Worm (Caenorhabditis elegans) whole organism, mixed stage, embryonic: ENCODE results near the gene Y61A9LA.3.

Experiments used
- M03D4.4 ChIP-seq: sonication (generic microtip); optimal IDR thresholded peaks from 2 replicates; lab custom pipeline; 2017; ENCODE audit warnings: mild to moderate bottlenecking, missing genetic modification characterization, missing compliant biosample characterization
- bed-3 ChIP-seq: fragments of 200-800 bp; sonication (Bioruptor generic); optimal IDR thresholded peaks from 3 replicates; lab custom pipeline; 2018; ENCODE audit warnings: mild to moderate bottlenecking, missing genetic modification characterization, moderate library complexity, missing compliant biosample characterization
- blmp-1 ChIP-seq: fragments of 150-350 bp; optimal IDR thresholded peaks from 2 replicates; lab custom pipeline; 2014; ENCODE audit warnings: missing biosample characterization, missing genetic modification characterization
- ceh-39 ChIP-seq: fragments of 150-350 bp; optimal IDR thresholded peaks from 2 replicates; lab custom pipeline; 2014; ENCODE audit warnings: missing biosample characterization, missing genetic modification characterization
- ceh-43 ChIP-seq: fragments of 200-800 bp; sonication (Bioruptor generic); optimal IDR thresholded peaks from 2 replicates; lab custom pipeline; 2018; ENCODE audit warnings: mild to moderate bottlenecking, missing genetic modification characterization, moderate library complexity, missing compliant biosample characterization
- ceh-83 ChIP-seq: fragments of 200-800 bp; sonication (Bioruptor generic); optimal IDR thresholded peaks from 2 replicates; lab custom pipeline; 2018; ENCODE audit warnings: mild to moderate bottlenecking, missing genetic modification characterization, missing compliant biosample characterization
- cnd-1 ChIP-seq: fragments of 200-800 bp; sonication (Bioruptor generic); optimal IDR thresholded peaks from 2 replicates; lab custom pipeline; 2018; ENCODE audit warnings: mild to moderate bottlenecking, missing genetic modification characterization, missing compliant biosample characterization
- drap-1 ChIP-seq: fragments of 200-800 bp; sonication (Bioruptor generic); optimal IDR thresholded peaks from 3 replicates; lab custom pipeline; 2018; ENCODE audit warnings: mild to moderate bottlenecking, missing genetic modification characterization, missing compliant biosample characterization
- elt-1 ChIP-seq: sonication (generic microtip); optimal IDR thresholded peaks from 2 replicates; lab custom pipeline; 2017; ENCODE audit warnings: missing genetic modification characterization, mild to moderate bottlenecking, missing compliant biosample characterization, antibody characterized with exemption, moderate library complexity, borderline replicate concordance; ENCODE audit not compliant: insufficient read depth
- elt-3 ChIP-seq: fragments of 150-350 bp; optimal IDR thresholded peaks from 2 replicates; lab custom pipeline; 2014; ENCODE audit warnings: missing biosample characterization, missing genetic modification characterization
- flh-1 ChIP-seq: fragments of 200-800 bp; sonication (Bioruptor generic); optimal IDR thresholded peaks from 2 replicates; lab custom pipeline; 2018; ENCODE audit warnings: mild to moderate bottlenecking, missing genetic modification characterization, moderate library complexity, missing compliant biosample characterization
- ham-2 ChIP-seq: fragments of 200-800 bp; sonication (Bioruptor generic); optimal IDR thresholded peaks from 2 replicates; lab custom pipeline; 2018; ENCODE audit warnings: mild to moderate bottlenecking, missing genetic modification characterization, missing compliant biosample characterization
- hlh-1 ChIP-seq: fragments of 150-350 bp; optimal IDR thresholded peaks from 2 replicates; lab custom pipeline; 2014; ENCODE audit warnings: missing biosample characterization, missing genetic modification reagents, missing genetic modification characterization
- lin-13 ChIP-seq: fragments of 150-350 bp; optimal IDR thresholded peaks from 2 replicates; lab custom pipeline; 2014; ENCODE audit warnings: missing biosample characterization, missing genetic modification characterization
- lin-32 ChIP-seq: fragments of 200-800 bp; sonication (Bioruptor generic); optimal IDR thresholded peaks from 2 replicates; lab custom pipeline; 2018; ENCODE audit warnings: mild to moderate bottlenecking, missing genetic modification characterization, missing compliant biosample characterization
- lsy-2 ChIP-seq: fragments of 150-350 bp; optimal IDR thresholded peaks from 2 replicates; lab custom pipeline; 2014; ENCODE audit warnings: missing biosample characterization, missing genetic modification characterization
- mab-5 ChIP-seq: fragments of 150-350 bp; optimal IDR thresholded peaks from 2 replicates; lab custom pipeline; 2014; ENCODE audit warnings: missing biosample characterization, missing genetic modification characterization
- mep-1 ChIP-seq: fragments of 150-350 bp; optimal IDR thresholded peaks from 2 replicates; lab custom pipeline; 2017; ENCODE audit warnings: missing biosample characterization, missing genetic modification reagents, missing genetic modification characterization, inconsistent platforms
- mls-2 ChIP-seq: sonication (generic microtip); optimal IDR thresholded peaks from 2 replicates; lab custom pipeline; 2016; ENCODE audit warnings: mild to moderate bottlenecking, missing genetic modification characterization, moderate library complexity, missing compliant biosample characterization
- nhr-12 ChIP-seq: fragments of 150-350 bp; optimal IDR thresholded peaks from 2 replicates; lab custom pipeline; 2014; ENCODE audit warnings: missing biosample characterization, missing genetic modification characterization
- nhr-2 ChIP-seq: fragments of 150-350 bp; optimal IDR thresholded peaks from 2 replicates; lab custom pipeline; 2014; ENCODE audit warnings: missing biosample characterization, missing genetic modification characterization
- nhr-237 ChIP-seq: fragments of 150-350 bp; optimal IDR thresholded peaks from 2 replicates; lab custom pipeline; 2014; ENCODE audit warnings: missing biosample characterization, missing genetic modification characterization
- nhr-76 ChIP-seq: sonication (generic microtip); optimal IDR thresholded peaks from 2 replicates; lab custom pipeline; 2017; ENCODE audit warnings: missing biosample characterization, missing genetic modification characterization
- pha-4 ChIP-seq: fragments of 150-350 bp; optimal IDR thresholded peaks from 2 replicates; lab custom pipeline; 2018; ENCODE audit warnings: missing biosample characterization, missing genetic modification reagents, missing genetic modification characterization
- sem-2 ChIP-seq: fragments of 200-800 bp; sonication (Bioruptor generic); optimal IDR thresholded peaks from 2 replicates; lab custom pipeline; 2018; ENCODE audit warnings: mild to moderate bottlenecking, missing genetic modification characterization, missing compliant biosample characterization
- snpc-4 ChIP-seq: fragments of 150-350 bp; optimal IDR thresholded peaks from 2 replicates; lab custom pipeline; 2014; ENCODE audit warnings: missing biosample characterization, missing genetic modification characterization
- sptf-1 ChIP-seq: sonication (generic microtip); optimal IDR thresholded peaks from 2 replicates; lab custom pipeline; 2017; ENCODE audit warnings: mild to moderate bottlenecking, missing genetic modification characterization, moderate library complexity, missing compliant biosample characterization
- tbx-8 ChIP-seq: fragments of 200-800 bp; sonication (Bioruptor generic); optimal IDR thresholded peaks from 2 replicates; lab custom pipeline; 2018; ENCODE audit warnings: mild to moderate bottlenecking, missing genetic modification characterization, moderate library complexity, missing compliant biosample characterization
- unc-120 ChIP-seq: sonication (generic microtip); optimal IDR thresholded peaks from 2 replicates; lab custom pipeline; 2017; ENCODE audit warnings: missing genetic modification characterization, missing compliant biosample characterization; ENCODE audit not compliant: poor library complexity, severe bottlenecking
- unc-39 ChIP-seq: fragments of 150-350 bp; optimal IDR thresholded peaks from 2 replicates; lab custom pipeline; 2014; ENCODE audit warnings: missing biosample characterization, missing genetic modification characterization
- unc-62 ChIP-seq: fragments of 150-350 bp; optimal IDR thresholded peaks from 2 replicates; lab custom pipeline; 2014; ENCODE audit warnings: missing biosample characterization, missing genetic modification reagents, missing genetic modification characterization
- zip-8 ChIP-seq: fragments of 150-350 bp; optimal IDR thresholded peaks from 2 replicates; lab custom pipeline; 2014; ENCODE audit warnings: missing biosample characterization, missing genetic modification characterization
- ztf-11 ChIP-seq: fragments of 150-350 bp; optimal IDR thresholded peaks from 2 replicates; lab custom pipeline; 2014; ENCODE audit warnings: missing biosample characterization, missing genetic modification characterization

Y61A9LA.3 gene

DNA sequence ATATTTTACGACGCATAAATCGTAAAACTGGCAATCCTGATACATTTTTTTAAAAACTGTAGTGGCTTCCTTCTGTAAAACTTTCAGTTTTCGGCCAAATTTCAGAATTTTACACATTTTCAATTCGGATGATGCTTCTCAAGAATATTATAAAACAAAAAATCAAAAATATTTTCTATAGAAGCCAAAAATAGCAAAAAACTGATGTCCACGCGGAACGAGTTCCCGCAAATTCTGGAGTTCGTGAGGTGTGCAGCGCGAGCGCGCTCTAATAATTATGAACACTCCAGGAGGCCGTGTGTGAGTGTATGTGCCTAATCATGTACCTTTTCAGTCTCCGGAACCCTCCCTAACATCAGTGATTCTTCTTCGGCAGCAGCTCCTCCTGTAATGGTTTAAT is 46.3 kb downstream of the Y61A9LA.3 start, which contains the start of gene sumv-2:
Gene sumv-2 (plus strand): TSS at position 301 of the 400 bp plus-strand sequence.
- no peak for TF ChIP-seq ztf-11 (tag; lab: Kevin White, UChicago)
- TF ChIP-seq mls-2 (tag; lab: Kevin White, UChicago), result no peak
- TF ChIP-seq nhr-2, result no peak
- TF ChIP-seq ham-2 (GFP tag; lab: Kevin White, UChicago), result no peak
- TF ChIP-seq ceh-83 (GFP tag; lab: Kevin White, UChicago), result no peak
- no peak for TF ChIP-seq snpc-4 (tag; lab: Kevin White, UChicago)
- TF ChIP-seq unc-39 (tag; lab: Kevin White, UChicago), result no peak
- no peak for TF ChIP-seq drap-1 (GFP tag; lab: Kevin White, UChicago)
- TF ChIP-seq flh-1 (GFP tag; lab: Kevin White, UChicago), result no peak
- TF ChIP-seq hlh-1 (tag; lab: Kevin White, UChicago), result no peak
- no peak for TF ChIP-seq lsy-2 (tag; lab: Kevin White, UChicago)
- no peak for TF ChIP-seq lin-32
- no peak for TF ChIP-seq ceh-43 (GFP tag; lab: Kevin White, UChicago)

ce11 chrV:4623535-4623934 is 52.6 kb downstream of the Y61A9LA.3 start:
- TF ChIP-seq drap-1 (GFP tag; lab: Kevin White, UChicago) (no peak), unc-62 (GFP tag; lab: Kevin White, UChicago) (no peak), hlh-1 (tag; lab: Kevin White, UChicago) (no peak), unc-120 (tag; lab: Kevin White, UChicago) (no peak), mls-2 (tag; lab: Kevin White, UChicago) (no peak), nhr-12 (no peak), lsy-2 (tag; lab: Kevin White, UChicago) (no peak), mep-1 (tag; lab: Kevin White, UChicago) (no peak), flh-1 (GFP tag; lab: Kevin White, UChicago) (no peak), ham-2 (GFP tag; lab: Kevin White, UChicago) (no peak), sem-2 (GFP tag; lab: Kevin White, UChicago) (no peak), sptf-1 (tag; lab: Kevin White, UChicago) (no peak), cnd-1 (tag; lab: Kevin White, UChicago) (no peak), lin-32 (no peak), nhr-76 (no peak), ceh-39 (tag; lab: Kevin White, UChicago) (no peak), lin-13 (tag; lab: Kevin White, UChicago) (no peak), snpc-4 (tag; lab: Kevin White, UChicago) (no peak), elt-1 (no peak)

DNA sequence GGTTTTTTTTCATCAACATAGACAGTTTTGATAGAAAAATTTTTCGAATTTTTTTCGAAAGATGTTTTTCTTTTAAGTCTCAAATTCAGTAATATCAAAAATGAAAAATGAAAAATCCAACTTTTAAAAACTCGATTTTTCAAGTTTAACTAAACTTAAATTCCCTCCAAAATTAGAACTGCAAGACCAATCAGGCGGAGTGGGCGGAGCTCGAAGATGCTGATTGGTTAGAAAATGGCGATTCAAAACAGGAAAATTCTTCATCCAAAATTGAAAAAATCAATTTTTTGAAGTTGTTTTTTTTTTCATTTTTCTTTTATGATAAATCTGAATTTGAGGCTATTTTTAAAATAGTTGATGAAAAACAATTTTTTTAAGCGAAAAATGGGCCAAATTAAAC is 53.8 kb downstream of the Y61A9LA.3 start:
- no peak for TF ChIP-seq pha-4 (tag; lab: Kevin White, UChicago)
- no peak for TF ChIP-seq ceh-43 (GFP tag; lab: Kevin White, UChicago)
- TF ChIP-seq bed-3 (GFP tag; lab: Kevin White, UChicago), result no peak
- no peak for TF ChIP-seq zip-8 (tag; lab: Kevin White, UChicago)
- TF ChIP-seq sptf-1 (tag; lab: Kevin White, UChicago), result no peak
- no peak for TF ChIP-seq elt-3 (tag; lab: Kevin White, UChicago)
- TF ChIP-seq sem-2 (GFP tag; lab: Kevin White, UChicago), result no peak
- TF ChIP-seq mab-5 (tag; lab: Kevin White, UChicago), result no peak
- no peak for TF ChIP-seq tbx-8 (GFP tag; lab: Kevin White, UChicago)
- no peak for TF ChIP-seq elt-1
- TF ChIP-seq nhr-237, result no peak
- no peak for TF ChIP-seq blmp-1
- TF ChIP-seq lin-13 (tag; lab: Kevin White, UChicago), result no peak
- no peak for TF ChIP-seq unc-62 (GFP tag; lab: Kevin White, UChicago)
- TF ChIP-seq mls-2 (tag; lab: Kevin White, UChicago), result no peak
- no peak for TF ChIP-seq lsy-2 (tag; lab: Kevin White, UChicago)

DNA sequence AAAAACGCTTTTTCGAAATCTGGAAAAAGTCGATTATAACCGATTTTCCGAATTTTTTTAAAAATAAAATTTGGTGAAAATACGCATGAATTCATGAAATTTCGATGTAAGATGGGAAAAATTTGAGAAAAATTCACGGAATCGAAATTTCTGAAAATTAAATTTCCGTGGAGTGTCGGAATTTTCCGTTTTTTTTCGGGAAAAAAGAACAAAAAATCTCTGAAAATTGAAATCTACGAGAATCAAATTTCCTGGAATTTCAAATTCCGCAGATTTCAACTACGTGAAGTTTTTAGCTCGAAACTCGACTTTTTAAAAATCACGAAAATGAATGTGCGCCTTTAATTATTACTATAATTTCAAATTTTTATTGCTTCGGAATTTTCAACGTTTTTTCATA is 55.4 kb downstream of the Y61A9LA.3 start:
- TF ChIP-seq snpc-4 (tag; lab: Kevin White, UChicago) (no peak), mls-2 (tag; lab: Kevin White, UChicago) (no peak)

- TF ChIP-seq nhr-2 (no peak), ceh-39 (tag; lab: Kevin White, UChicago) (no peak), ham-2 (GFP tag; lab: Kevin White, UChicago) (peak; percentile 55), elt-1 (peak; percentile 98), M03D4.4 (tag; lab: Kevin White, UChicago) (no peak)
Measured at ce11 chrV:4628517-4628930, 57.6 kb downstream of the Y61A9LA.3 start, which contains the start of gene pmt-2. pmt-2 (plus strand) TSS chrV:4628580.
